Fruit fly (Drosophila melanogaster) whole organism, adult: ENCODE results near the gene CG45101.

Experiments
- CG12768 ChIP-seq: fragments of 200-800 bp; sonication (Bioruptor generic); optimal IDR thresholded peaks from 2 replicates; lab custom pipeline; 2017; ENCODE audit warnings: missing biosample characterization, missing genetic modification characterization, mild to moderate bottlenecking, moderate library complexity, missing genetic modification reagents
- CG14711 ChIP-seq: fragments of 200-800 bp; sonication (Bioruptor generic); optimal IDR thresholded peaks from 2 replicates; lab custom pipeline; 2018; ENCODE audit warnings: missing biosample characterization, mild to moderate bottlenecking, missing genetic modification characterization, moderate library complexity
- CG33017 ChIP-seq: fragments of 200-800 bp; sonication (Bioruptor generic); optimal IDR thresholded peaks from 2 replicates; lab custom pipeline; 2018; ENCODE audit warnings: missing biosample characterization, mild to moderate bottlenecking, missing genetic modification characterization, moderate library complexity
- CG5204 ChIP-seq: fragments of 200-800 bp; sonication (Bioruptor generic); optimal IDR thresholded peaks from 2 replicates; lab custom pipeline; 2016; ENCODE audit warnings: missing biosample characterization, missing genetic modification characterization
- CG7101 ChIP-seq: fragments of 200-800 bp; sonication (Bioruptor generic); optimal IDR thresholded peaks from 2 replicates; lab custom pipeline; 2018; ENCODE audit warnings: missing biosample characterization, mild to moderate bottlenecking, missing genetic modification characterization, moderate library complexity
- Clk ChIP-seq: fragments of 200-800 bp; sonication (Bioruptor generic); optimal IDR thresholded peaks from 2 replicates; lab custom pipeline; 2017; ENCODE audit warnings: missing biosample characterization, missing genetic modification characterization
- bab1 ChIP-seq: fragments of 200-800 bp; sonication (Bioruptor generic); optimal IDR thresholded peaks from 3 replicates; lab custom pipeline; 2019; ENCODE audit warnings: missing biosample characterization, mild to moderate bottlenecking, missing genetic modification characterization, moderate library complexity

DNA sequence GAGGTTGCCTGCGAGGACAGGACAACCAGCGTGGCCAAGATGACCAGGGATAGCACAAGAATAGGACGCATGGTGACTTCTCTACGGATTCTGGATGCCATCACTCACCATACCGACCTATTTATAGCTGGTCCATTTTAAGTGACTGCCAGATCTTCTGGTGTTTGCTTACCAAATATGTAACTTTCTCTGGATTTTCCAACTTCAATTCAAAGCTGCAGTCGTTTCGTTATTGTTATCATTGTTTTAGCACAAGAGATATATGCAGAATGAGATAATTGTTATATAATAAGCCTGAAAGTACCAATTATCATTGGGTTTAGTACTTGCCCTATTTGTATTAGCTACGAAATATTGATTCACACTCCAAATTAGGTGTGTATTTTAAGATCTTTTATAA is 39.0 kb downstream of the CG45101 start, which contains the start of gene CG32071:
- TF ChIP-seq CG12768 (GFP tag; lab: Kevin White, UChicago) (no peak), Clk (GFP tag; lab: Kevin White, UChicago) (no peak), CG7101 (tag; lab: Kevin White, UChicago) (no peak), CG14711 (tag; lab: Kevin White, UChicago) (no peak), bab1 (GFP tag; lab: Kevin White, UChicago) (no peak), CG33017 (tag; lab: Kevin White, UChicago) (no peak), CG5204 (GFP tag; lab: Kevin White, UChicago) (no peak)
